Fruit fly (Drosophila melanogaster) whole organism, embryonic: ENCODE data around the gene Nct.

Source experiments
- Aef1 ChIP-seq: fragments of 200-800 bp; sonication (Bioruptor generic); IDR thresholded peaks from 3 replicates; pipeline ENCODE4 v1.3.6; 2022; ENCODE audit warnings: missing biosample characterization, missing genetic modification characterization
- Atf-2 ChIP-seq: fragments of 200-800 bp; sonication (Bioruptor generic); optimal IDR thresholded peaks from 2 replicates; lab custom pipeline; 2016; ENCODE audit warnings: missing biosample characterization, missing genetic modification characterization
- B-H1 ChIP-seq: fragments of 200-800 bp; sonication (Bioruptor generic); IDR thresholded peaks from 3 replicates; pipeline ENCODE4 v1.3.6; 2022; ENCODE audit warnings: missing biosample characterization, missing genetic modification characterization
- CG10267 ChIP-seq: fragments of 200-800 bp; sonication (Bioruptor generic); optimal IDR thresholded peaks from 2 replicates; lab custom pipeline; 2018; ENCODE audit warnings: missing biosample characterization, mild to moderate bottlenecking, missing genetic modification characterization, moderate library complexity
- CG10366 ChIP-seq: fragments of 200-800 bp; sonication (Bioruptor generic); IDR thresholded peaks from 2 replicates; pipeline ENCODE4 v1.3.6; 2022; ENCODE audit warnings: missing biosample characterization, missing genetic modification characterization
- CG10462 ChIP-seq: fragments of 200-800 bp; sonication (Bioruptor generic); optimal IDR thresholded peaks from 2 replicates; lab custom pipeline; 2016; ENCODE audit warnings: missing biosample characterization, missing genetic modification characterization
- CG11093 ChIP-seq: fragments of 200-800 bp; sonication (Bioruptor generic); IDR thresholded peaks from 3 replicates; pipeline ENCODE4 v1.3.6; 2022; ENCODE audit warnings: missing biosample characterization, missing genetic modification characterization
- CG11398 ChIP-seq: fragments of 200-800 bp; sonication (Bioruptor generic); optimal IDR thresholded peaks from 2 replicates; lab custom pipeline; 2016; ENCODE audit warnings: missing biosample characterization, missing genetic modification characterization
- CG11695 ChIP-seq: fragments of 200-800 bp; sonication (Bioruptor generic); IDR thresholded peaks from 3 replicates; pipeline ENCODE4 v1.3.6; 2022; ENCODE audit warnings: missing biosample characterization, missing genetic modification characterization
- CG12155 ChIP-seq: fragments of 200-800 bp; sonication (Bioruptor generic); optimal IDR thresholded peaks from 3 replicates; lab custom pipeline; 2016; ENCODE audit warnings: missing biosample characterization, missing genetic modification characterization
- CG12659 ChIP-seq: fragments of 200-800 bp; sonication (Bioruptor generic); optimal IDR thresholded peaks from 3 replicates; lab custom pipeline; 2017; ENCODE audit warnings: mild to moderate bottlenecking, missing biosample characterization, missing genetic modification reagents, missing genetic modification characterization
- CG14667 ChIP-seq: fragments of 200-800 bp; sonication (Bioruptor generic); IDR thresholded peaks from 2 replicates; pipeline ENCODE4 v1.3.6; 2022; ENCODE audit warnings: missing biosample characterization, missing genetic modification characterization
- CG17568 ChIP-seq: fragments of 200-800 bp; sonication (Bioruptor generic); optimal IDR thresholded peaks from 2 replicates; lab custom pipeline; 2018; ENCODE audit warnings: missing biosample characterization, mild to moderate bottlenecking, missing genetic modification characterization, moderate library complexity
- CG2129 ChIP-seq: fragments of 200-800 bp; sonication (Bioruptor generic); IDR thresholded peaks from 2 replicates; pipeline ENCODE4 v1.3.6; 2022; ENCODE audit warnings: missing biosample characterization, missing genetic modification characterization; ENCODE audit not compliant: partially characterized antibody
- CG2202 ChIP-seq: fragments of 200-800 bp; sonication (Bioruptor generic); optimal IDR thresholded peaks from 2 replicates; lab custom pipeline; 2018; ENCODE audit warnings: missing biosample characterization, mild to moderate bottlenecking, missing genetic modification characterization
- CG3838 ChIP-seq: fragments of 200-800 bp; sonication (Bioruptor generic); optimal IDR thresholded peaks from 3 replicates; lab custom pipeline; 2016; ENCODE audit warnings: missing biosample characterization, missing genetic modification characterization
- CG7372 ChIP-seq: fragments of 200-800 bp; sonication (Bioruptor generic); IDR thresholded peaks from 2 replicates; pipeline ENCODE4 v1.3.6; 2022; ENCODE audit warnings: missing biosample characterization, missing genetic modification characterization
- CG9797 ChIP-seq: fragments of 200-800 bp; sonication (Bioruptor generic); optimal IDR thresholded peaks from 3 replicates; lab custom pipeline; 2018; ENCODE audit warnings: missing biosample characterization, mild to moderate bottlenecking, missing genetic modification characterization
- Chrac-16 ChIP-seq: fragments of 200-800 bp; sonication (Bioruptor generic); optimal IDR thresholded peaks from 3 replicates; lab custom pipeline; 2016; ENCODE audit warnings: missing biosample characterization, missing genetic modification characterization
- D19A ChIP-seq: fragments of 200-800 bp; optimal IDR thresholded peaks from 3 replicates; lab custom pipeline; 2019; ENCODE audit warnings: missing biosample characterization, mild to moderate bottlenecking, missing genetic modification characterization, moderate library complexity
- D19B ChIP-seq: fragments of 200-800 bp; sonication (Bioruptor generic); optimal IDR thresholded peaks from 2 replicates; lab custom pipeline; 2017; ENCODE audit warnings: missing biosample characterization, mild to moderate bottlenecking, missing genetic modification characterization
- Dbx ChIP-seq: fragments of 200-800 bp; sonication (Bioruptor generic); IDR thresholded peaks from 3 replicates; pipeline ENCODE4 v1.3.6; 2022; ENCODE audit warnings: missing biosample characterization, missing genetic modification characterization
- Doc2 ChIP-seq: fragments of 200-800 bp; sonication (Bioruptor generic); IDR thresholded peaks from 2 replicates; pipeline ENCODE4 v1.3.6; 2022; ENCODE audit warnings: missing biosample characterization, missing genetic modification characterization
- Doc3 ChIP-seq: fragments of 200-800 bp; sonication (Bioruptor generic); IDR thresholded peaks from 3 replicates; pipeline ENCODE4 v1.3.6; 2022; ENCODE audit warnings: missing biosample characterization, missing genetic modification characterization; ENCODE audit not compliant: partially characterized antibody
- Dref ChIP-seq: fragments of 200-800 bp; sonication (Bioruptor generic); IDR thresholded peaks from 2 replicates; pipeline ENCODE4 v1.3.6; 2022; ENCODE audit warnings: missing biosample characterization, missing genetic modification characterization
- ERR ChIP-seq: fragments of 200-800 bp; sonication (Bioruptor generic); optimal IDR thresholded peaks from 2 replicates; lab custom pipeline; 2016; ENCODE audit warnings: missing biosample characterization, missing genetic modification characterization
- Ets65A ChIP-seq: fragments of 200-800 bp; sonication (Bioruptor generic); peaks from one replicate; lab custom pipeline; 2016; ENCODE audit warnings: missing biosample characterization, missing genetic modification characterization
- Hr78 ChIP-seq, 2 experiments: fragments of 200-800 bp in 1 of 2; fragments of >200 bp in 1 of 2; sonication (Bioruptor generic) in 1 of 2; optimal IDR thresholded peaks; 2 replicates each; lab custom pipeline; 2017 to 2019; ENCODE audit warnings: missing biosample characterization in 2 of 2, missing genetic modification characterization in 2 of 2, mild to moderate bottlenecking in 1 of 2, moderate library complexity in 1 of 2
- Lhr ChIP-seq: fragments of 200-800 bp; sonication (Bioruptor generic); optimal IDR thresholded peaks from 3 replicates; lab custom pipeline; 2017; ENCODE audit warnings: mild to moderate bottlenecking, missing biosample characterization, missing genetic modification reagents, missing genetic modification characterization
- Med ChIP-seq: fragments of 200-800 bp; sonication (Bioruptor generic); peaks from one replicate; lab custom pipeline; 2016; ENCODE audit warnings: missing biosample characterization, missing genetic modification characterization, mild to moderate bottlenecking, inconsistent platforms, moderate library complexity
- NC2α ChIP-seq: fragments of 200-800 bp; sonication (Bioruptor generic); optimal IDR thresholded peaks from 2 replicates; lab custom pipeline; 2016; ENCODE audit warnings: missing biosample characterization, missing genetic modification characterization
- Oli ChIP-seq: fragments of 200-800 bp; sonication (Bioruptor generic); optimal IDR thresholded peaks from 2 replicates; lab custom pipeline; 2018; ENCODE audit warnings: missing biosample characterization, mild to moderate bottlenecking, missing genetic modification characterization, moderate library complexity
- Ssrp ChIP-seq: fragments of 200-800 bp; sonication (Bioruptor generic); optimal IDR thresholded peaks from 2 replicates; lab custom pipeline; 2018; ENCODE audit warnings: missing biosample characterization, mild to moderate bottlenecking, missing genetic modification characterization, moderate library complexity
- cad ChIP-seq: fragments of >200 bp; optimal IDR thresholded peaks from 2 replicates; lab custom pipeline; 2017; ENCODE audit warnings: missing biosample characterization, missing genetic modification characterization
- cg ChIP-seq: fragments of 200-800 bp; sonication (Bioruptor generic); optimal IDR thresholded peaks from 3 replicates; lab custom pipeline; 2019; ENCODE audit warnings: missing biosample characterization, mild to moderate bottlenecking, missing genetic modification characterization, moderate library complexity
- eve ChIP-seq, 2 experiments: fragments of >200 bp; optimal IDR thresholded peaks; 2 replicates each; lab custom pipeline; 2017; ENCODE audit warnings: missing biosample characterization in 2 of 2, missing genetic modification characterization in 2 of 2
- fd64A ChIP-seq: fragments of 200-800 bp; sonication (Bioruptor generic); optimal IDR thresholded peaks from 3 replicates; lab custom pipeline; 2018; ENCODE audit warnings: missing biosample characterization, mild to moderate bottlenecking, missing genetic modification characterization
- h ChIP-seq: fragments of >200 bp; optimal IDR thresholded peaks from 2 replicates; lab custom pipeline; 2017
- pnt ChIP-seq: fragments of 200-800 bp; sonication (Bioruptor generic); optimal IDR thresholded peaks from 3 replicates; lab custom pipeline; 2016; ENCODE audit warnings: missing biosample characterization, missing genetic modification characterization
- wdn ChIP-seq: fragments of 200-800 bp; sonication (Bioruptor generic); IDR thresholded peaks from 2 replicates; pipeline ENCODE4 v1.3.6; 2022; ENCODE audit warnings: missing biosample characterization, missing genetic modification characterization
- zfh2 ChIP-seq: fragments of 200-800 bp; sonication (Bioruptor generic); optimal IDR thresholded peaks from 2 replicates; lab custom pipeline; 2016; ENCODE audit warnings: missing biosample characterization, missing genetic modification characterization

Nct gene

dm6 chr3R:24813637-24814301 is 37.6 kb upstream of the Nct start, which contains the start of the genes lili and CG34150 (continued):
- TF ChIP-seq CG12659 (GFP tag; lab: Kevin White, UChicago) (peak; percentile 80), Aef1 (peak; percentile 71), NC2α (GFP tag; lab: Kevin White, UChicago) (no peak), CG10267 (peak; percentile 80), CG17568 (GFP tag; lab: Kevin White, UChicago) (no peak), CG7372 (GFP tag; lab: Robert Waterston, UW) (peak; percentile 72; the same call in 1 of the 2 replicates), CG10462 (GFP tag; lab: Kevin White, UChicago) (peak; percentile 71), Hr78 (GFP tag; optimal IDR thresholded peaks at IDR 0.05; lab: Kevin White, UChicago) (no peak), Ets65A (GFP tag; lab: Kevin White, UChicago) (peak; percentile 90), Dref (GFP tag; lab: Robert Waterston, UW) (peak; percentile 74), ERR (GFP tag; lab: Kevin White, UChicago) (peak; percentile 62), Chrac-16 (GFP tag; lab: Kevin White, UChicago) (peak; percentile 85), CG12155 (peak; percentile 82), Lhr (GFP tag; lab: Kevin White, UChicago) (peak; percentile 58), Ssrp (tag; lab: Kevin White, UChicago) (peak; percentile 65), CG11695 (GFP tag; lab: Robert Waterston, UW) (no peak), CG10366 (GFP tag; lab: Robert Waterston, UW) (peak; percentile 63), eve (GFP tag; optimal IDR thresholded peaks at IDR 0.05; lab: Kevin White, UChicago) (no peak), B-H1 (no peak; the same call in 2 of the 3 replicates), zfh2 (GFP tag; lab: Kevin White, UChicago) (peak; percentile 64), Atf-2 (GFP tag; lab: Kevin White, UChicago) (peak; percentile 62), wdn (GFP tag; lab: Robert Waterston, UW) (no peak), D19A (no peak), cad (GFP tag; lab: Kevin White, UChicago) (no peak), fd64A (GFP tag; lab: Kevin White, UChicago) (no peak), CG11398 (GFP tag; lab: Kevin White, UChicago) (no peak), CG11093 (GFP tag; lab: Robert Waterston, UW) (peak; percentile 44; the same call in 1 of the 3 replicates), CG2202 (peak; percentile 32), CG9797 (peak; percentile 46), Dbx (peak; percentile 82), Med (GFP tag; lab: Kevin White, UChicago) (peak; percentile 96), CG3838 (GFP tag; lab: Kevin White, UChicago) (peak; percentile 67), CG14667 (GFP tag; lab: Robert Waterston, UW) (0 out of 2 replicates have a peak, but pooled peaks have one; percentile 26), cg (GFP tag; lab: Kevin White, UChicago) (no peak), CG2129 (peak; percentile 41; the same call in 1 of the 2 replicates), Doc3 (GFP tag; lab: Robert Waterston, UW) (peak; percentile 71), Doc2 (no peak), D19B (GFP tag; lab: Kevin White, UChicago) (peak; percentile 19), pnt (peak; percentile 3), h (no peak), Oli (tag; lab: Kevin White, UChicago) (peak; percentile 50)
